Fruit fly (Drosophila melanogaster) whole organism, embryonic: ENCODE results near the gene CG17768.

Source experiments
- Aef1 ChIP-seq: fragments of 200-800 bp; sonication (Bioruptor generic); IDR thresholded peaks from 3 replicates; pipeline ENCODE4 v1.3.6; 2022; ENCODE audit warnings: missing biosample characterization, missing genetic modification characterization
- Bdp1 ChIP-seq: fragments of 200-800 bp; sonication (Bioruptor generic); optimal IDR thresholded peaks from 3 replicates; lab custom pipeline; 2016; ENCODE audit warnings: missing biosample characterization, missing genetic modification characterization
- BtbVII ChIP-seq: fragments of 200-800 bp; sonication (Bioruptor generic); optimal IDR thresholded peaks from 3 replicates; lab custom pipeline; 2017; ENCODE audit warnings: missing biosample characterization, mild to moderate bottlenecking, missing genetic modification characterization
- CG10267 ChIP-seq: fragments of 200-800 bp; sonication (Bioruptor generic); optimal IDR thresholded peaks from 2 replicates; lab custom pipeline; 2018; ENCODE audit warnings: missing biosample characterization, mild to moderate bottlenecking, missing genetic modification characterization, moderate library complexity
- CG12104 ChIP-seq: fragments of 200-800 bp; sonication (Bioruptor generic); optimal IDR thresholded peaks from 3 replicates; lab custom pipeline; 2016; ENCODE audit warnings: missing biosample characterization, missing genetic modification characterization
- CG13424 ChIP-seq: fragments of 200-800 bp; sonication (Bioruptor generic); optimal IDR thresholded peaks from 2 replicates; lab custom pipeline; 2019; ENCODE audit warnings: missing biosample characterization, mild to moderate bottlenecking, missing genetic modification characterization, moderate library complexity
- CG14667 ChIP-seq: fragments of 200-800 bp; sonication (Bioruptor generic); IDR thresholded peaks from 2 replicates; pipeline ENCODE4 v1.3.6; 2022; ENCODE audit warnings: missing biosample characterization, missing genetic modification characterization
- CG15696 ChIP-seq: fragments of 200-800 bp; sonication (Bioruptor generic); optimal IDR thresholded peaks from 2 replicates; lab custom pipeline; 2019; ENCODE audit warnings: missing biosample characterization, mild to moderate bottlenecking, missing genetic modification characterization, moderate library complexity
- CG1602 ChIP-seq: fragments of 200-800 bp; sonication (Bioruptor generic); optimal IDR thresholded peaks from 3 replicates; lab custom pipeline; 2016; ENCODE audit warnings: missing biosample characterization, missing genetic modification characterization
- CG16815 ChIP-seq: fragments of 200-800 bp; sonication (Bioruptor generic); optimal IDR thresholded peaks from 3 replicates; lab custom pipeline; 2017; ENCODE audit warnings: missing biosample characterization, mild to moderate bottlenecking, missing genetic modification characterization
- CG17385 ChIP-seq: fragments of 200-800 bp; sonication (Bioruptor generic); optimal IDR thresholded peaks from 3 replicates; lab custom pipeline; 2018; ENCODE audit warnings: missing biosample characterization, mild to moderate bottlenecking, missing genetic modification characterization
- CG17612 ChIP-seq: fragments of 200-800 bp; sonication (Bioruptor generic); IDR thresholded peaks from 2 replicates; pipeline ENCODE4 v1.3.6; 2022; ENCODE audit warnings: missing biosample characterization, missing genetic modification characterization
- CG18011 ChIP-seq: fragments of 200-800 bp; sonication (Bioruptor generic); optimal IDR thresholded peaks from 2 replicates; lab custom pipeline; 2017; ENCODE audit warnings: missing biosample characterization, missing genetic modification characterization, mild to moderate bottlenecking, moderate library complexity, missing genotype
- CG2712 ChIP-seq: fragments of 200-800 bp; optimal IDR thresholded peaks from 3 replicates; lab custom pipeline; 2019; ENCODE audit warnings: missing biosample characterization, mild to moderate bottlenecking, missing genetic modification characterization, moderate library complexity
- CG6272 ChIP-seq: fragments of 200-800 bp; sonication (Bioruptor generic); IDR thresholded peaks from 2 replicates; pipeline ENCODE4 v1.3.6; 2022; ENCODE audit warnings: missing biosample characterization, missing genetic modification characterization
- CG6689 ChIP-seq: fragments of 200-800 bp; sonication (Bioruptor generic); IDR thresholded peaks from 2 replicates; pipeline ENCODE4 v1.3.6; 2022; ENCODE audit warnings: missing biosample characterization, missing genetic modification characterization
- CG7786 ChIP-seq: fragments of 200-800 bp; sonication (Bioruptor generic); optimal IDR thresholded peaks from 2 replicates; lab custom pipeline; 2016; ENCODE audit warnings: missing biosample characterization, missing genetic modification characterization
- Dad ChIP-seq: fragments of 200-800 bp; sonication (Bioruptor generic); optimal IDR thresholded peaks from 3 replicates; lab custom pipeline; 2016; ENCODE audit warnings: missing biosample characterization, missing genetic modification characterization
- Deaf1 ChIP-seq: fragments of 200-800 bp; optimal IDR thresholded peaks from 3 replicates; lab custom pipeline; 2019; ENCODE audit warnings: missing biosample characterization, mild to moderate bottlenecking, missing genetic modification characterization, moderate library complexity
- Dfd ChIP-seq, 2 experiments: fragments of >200 bp; optimal IDR thresholded peaks; 2 replicates each; lab custom pipeline; 2017; ENCODE audit warnings: missing biosample characterization in 2 of 2, missing genetic modification characterization in 2 of 2
- Doc3 ChIP-seq: fragments of 200-800 bp; sonication (Bioruptor generic); IDR thresholded peaks from 3 replicates; pipeline ENCODE4 v1.3.6; 2022; ENCODE audit warnings: missing biosample characterization, missing genetic modification characterization; ENCODE audit not compliant: partially characterized antibody
- HLH54F ChIP-seq: fragments of 200-800 bp; sonication (Bioruptor generic); optimal IDR thresholded peaks from 3 replicates; lab custom pipeline; 2016; ENCODE audit warnings: missing biosample characterization, missing genetic modification characterization
- HmgD ChIP-seq: fragments of 200-800 bp; sonication (Bioruptor generic); optimal IDR thresholded peaks from 3 replicates; lab custom pipeline; 2016; ENCODE audit warnings: missing biosample characterization, missing genetic modification characterization
- Hmx ChIP-seq: fragments of 200-800 bp; sonication (Bioruptor generic); optimal IDR thresholded peaks from 2 replicates; lab custom pipeline; 2016; ENCODE audit warnings: missing biosample characterization, missing genetic modification characterization
- Hr3 ChIP-seq: fragments of 200-800 bp; sonication (Bioruptor generic); optimal IDR thresholded peaks from 3 replicates; lab custom pipeline; 2016; ENCODE audit warnings: missing biosample characterization, missing genetic modification characterization
- Hr51 ChIP-seq, 2 experiments: fragments of 200-800 bp; sonication (Bioruptor generic); optimal IDR thresholded peaks; 2 replicates in 1 of 2; 3 replicates in 1 of 2; lab custom pipeline; 2016 to 2018; ENCODE audit warnings: missing biosample characterization in 2 of 2, missing genetic modification characterization in 2 of 2, mild to moderate bottlenecking in 1 of 2, moderate library complexity in 1 of 2
- Jarid2 ChIP-seq: fragments of 200-800 bp; sonication (Bioruptor generic); optimal IDR thresholded peaks from 3 replicates; lab custom pipeline; 2017; ENCODE audit warnings: mild to moderate bottlenecking, missing biosample characterization, missing genetic modification reagents, missing genetic modification characterization
- Meics ChIP-seq: fragments of 200-800 bp; sonication (Bioruptor generic); optimal IDR thresholded peaks from 2 replicates; lab custom pipeline; 2017; ENCODE audit warnings: missing biosample characterization, mild to moderate bottlenecking, missing genetic modification characterization
- Myb ChIP-seq: fragments of 200-800 bp; sonication (Bioruptor generic); optimal IDR thresholded peaks from 2 replicates; lab custom pipeline; 2016; ENCODE audit warnings: missing biosample characterization, missing genetic modification characterization
- Opbp ChIP-seq: fragments of 200-800 bp; sonication (Bioruptor generic); IDR thresholded peaks from 3 replicates; pipeline ENCODE4 v1.3.6; 2022; ENCODE audit warnings: missing biosample characterization, missing genetic modification characterization; ENCODE audit not compliant: partially characterized antibody
- Pdp1 ChIP-seq, 2 experiments: fragments of 200-800 bp; sonication (Bioruptor generic); optimal IDR thresholded peaks; 3 replicates each; lab custom pipeline; 2016; ENCODE audit warnings: missing biosample characterization in 2 of 2, missing genetic modification characterization in 2 of 2, mild to moderate bottlenecking in 1 of 2, moderate library complexity in 1 of 2
- Trl ChIP-seq, 3 experiments: fragments of >200 bp in 2 of 3; fragments of 200-800 bp in 1 of 3; sonication (Bioruptor generic) in 1 of 3; optimal IDR thresholded peaks; 2 replicates in 1 of 3; 3 replicates in 2 of 3; lab custom pipeline; 2016 to 2017; ENCODE audit warnings: missing biosample characterization in 1 of 3, missing genetic modification characterization in 1 of 3
- Xrp1 ChIP-seq: fragments of 200-800 bp; sonication (Bioruptor generic); IDR thresholded peaks from 2 replicates; pipeline ENCODE4 v1.3.6; 2022; ENCODE audit warnings: missing biosample characterization, missing genetic modification characterization
- ase ChIP-seq: fragments of 200-800 bp; sonication (Bioruptor generic); IDR thresholded peaks from 3 replicates; pipeline ENCODE4 v1.3.6; 2022; ENCODE audit warnings: missing biosample characterization, missing genetic modification characterization
- br ChIP-seq: fragments of >200 bp; optimal IDR thresholded peaks from 2 replicates; lab custom pipeline; 2017
- caup ChIP-seq: fragments of 200-800 bp; sonication (Bioruptor generic); optimal IDR thresholded peaks from 3 replicates; lab custom pipeline; 2017; ENCODE audit warnings: missing biosample characterization, mild to moderate bottlenecking, missing genetic modification characterization, moderate library complexity; ENCODE audit not compliant: severe bottlenecking
- cg ChIP-seq: fragments of 200-800 bp; sonication (Bioruptor generic); optimal IDR thresholded peaks from 3 replicates; lab custom pipeline; 2019; ENCODE audit warnings: missing biosample characterization, mild to moderate bottlenecking, missing genetic modification characterization, moderate library complexity
- corto ChIP-seq: fragments of 200-800 bp; sonication (Bioruptor generic); optimal IDR thresholded peaks from 2 replicates; lab custom pipeline; 2016; ENCODE audit warnings: missing biosample characterization, mild to moderate bottlenecking, missing genetic modification characterization, moderate library complexity
- ems ChIP-seq: fragments of 200-800 bp; sonication (Bioruptor generic); optimal IDR thresholded peaks from 3 replicates; lab custom pipeline; 2016; ENCODE audit warnings: missing biosample characterization, missing genetic modification characterization
- ewg ChIP-seq: fragments of 200-800 bp; sonication (Bioruptor generic); optimal IDR thresholded peaks from 3 replicates; lab custom pipeline; 2017; ENCODE audit warnings: mild to moderate bottlenecking, missing biosample characterization, missing genetic modification reagents, missing genetic modification characterization
- fru ChIP-seq: fragments of >200 bp; optimal IDR thresholded peaks from 2 replicates; lab custom pipeline; 2017
- gce ChIP-seq: fragments of 200-800 bp; sonication (Bioruptor generic); IDR thresholded peaks from 3 replicates; pipeline ENCODE4 v1.3.6; 2022; ENCODE audit warnings: missing biosample characterization, missing genetic modification characterization
- grau ChIP-seq: fragments of 200-800 bp; optimal IDR thresholded peaks from 3 replicates; lab custom pipeline; 2019; ENCODE audit warnings: missing biosample characterization, mild to moderate bottlenecking, missing genetic modification characterization, moderate library complexity
- gt ChIP-seq: fragments of 200-800 bp; sonication (Bioruptor generic); IDR thresholded peaks from 2 replicates; pipeline ENCODE4 v1.3.6; 2022; ENCODE audit warnings: missing biosample characterization, missing genetic modification characterization
- hb ChIP-seq: fragments of 200-800 bp; sonication (Bioruptor generic); IDR thresholded peaks from 3 replicates; pipeline ENCODE4 v1.3.6; 2022; ENCODE audit warnings: missing biosample characterization, missing genetic modification characterization; ENCODE audit not compliant: partially characterized antibody
- mirr ChIP-seq: fragments of 200-800 bp; sonication (Bioruptor generic); optimal IDR thresholded peaks from 3 replicates; lab custom pipeline; 2018; ENCODE audit warnings: missing biosample characterization, mild to moderate bottlenecking, missing genetic modification characterization
- sima ChIP-seq: fragments of 200-800 bp; sonication (Bioruptor generic); optimal IDR thresholded peaks from 2 replicates; lab custom pipeline; 2016; ENCODE audit warnings: missing biosample characterization, missing genetic modification characterization
- tgo ChIP-seq: fragments of 200-800 bp; sonication (Bioruptor generic); IDR thresholded peaks from 3 replicates; pipeline ENCODE4 v1.3.6; 2022; ENCODE audit warnings: missing biosample characterization, missing genetic modification characterization
- tll ChIP-seq, 2 experiments: fragments of 200-800 bp in 1 of 2; fragments of >200 bp in 1 of 2; sonication (Bioruptor generic) in 1 of 2; optimal IDR thresholded peaks; 2 replicates each; lab custom pipeline; 2017 to 2019; ENCODE audit warnings: missing biosample characterization in 2 of 2, missing genetic modification characterization in 2 of 2, mild to moderate bottlenecking in 1 of 2, moderate library complexity in 1 of 2
- vvl ChIP-seq: fragments of 200-800 bp; sonication (Bioruptor generic); IDR thresholded peaks from 2 replicates; pipeline ENCODE4 v1.3.6; 2022; ENCODE audit warnings: missing biosample characterization, missing genetic modification characterization

Gene CG17768

DNA sequence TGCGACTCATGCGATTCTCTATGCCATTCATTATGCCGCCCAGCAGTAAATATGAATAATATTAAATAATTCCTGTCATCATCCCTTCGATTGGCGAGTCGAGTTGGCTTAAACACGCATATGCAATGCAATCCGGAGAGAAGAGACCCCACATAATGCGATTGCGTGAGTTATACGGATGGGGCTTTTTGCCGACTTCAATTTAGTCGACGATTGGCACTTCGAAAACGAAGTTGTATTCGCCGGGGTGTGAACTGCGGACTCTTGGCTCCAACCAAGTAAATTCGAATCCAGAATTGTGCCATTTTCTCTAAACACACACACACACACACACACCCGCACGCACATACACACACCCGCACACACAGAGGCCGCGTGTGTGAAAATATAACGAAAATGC lies 28.7 kb downstream of the CG17768 start:
- TF ChIP-seq tll (GFP tag; optimal IDR thresholded peaks at IDR 0.05; lab: Kevin White, UChicago): no peak
- TF ChIP-seq hb (GFP tag; lab: Robert Waterston, UW): no peak
- no peak for TF ChIP-seq Trl (optimal IDR thresholded peaks at IDR 0.05; lab: Kevin White, UChicago)
- TF ChIP-seq Trl (GFP tag; optimal IDR thresholded peaks at IDR 0.05; lab: Kevin White, UChicago): peak; percentile 1
- TF ChIP-seq Opbp: no peak
- no peak for TF ChIP-seq Aef1
- no peak for TF ChIP-seq Dad (GFP tag; lab: Kevin White, UChicago)
- no peak for TF ChIP-seq Myb (GFP tag; lab: Kevin White, UChicago)
- TF ChIP-seq CG6272 (GFP tag; lab: Robert Waterston, UW): no peak
- TF ChIP-seq caup (GFP tag; lab: Kevin White, UChicago): no peak
- no peak for TF ChIP-seq Jarid2
- no peak for TF ChIP-seq Doc3 (GFP tag; lab: Robert Waterston, UW)
- TF ChIP-seq ewg (GFP tag; lab: Kevin White, UChicago): peak; percentile 90
- no peak for TF ChIP-seq Hr51 (GFP tag; optimal IDR thresholded peaks at IDR 0.05; lab: Kevin White, UChicago)
- TF ChIP-seq Hmx (GFP tag; lab: Kevin White, UChicago): no peak
- TF ChIP-seq mirr: no peak
- no peak for TF ChIP-seq CG14667 (GFP tag; lab: Robert Waterston, UW)
- no peak for TF ChIP-seq Bdp1 (GFP tag; lab: Kevin White, UChicago)
- peak; percentile 65 for TF ChIP-seq cg
- no peak for TF ChIP-seq CG17385 (GFP tag; lab: Kevin White, UChicago)
- TF ChIP-seq HmgD (GFP tag; lab: Kevin White, UChicago): no peak
- peak in 1 of 2 experiments; percentile 8 for TF ChIP-seq Dfd (GFP tag; optimal IDR thresholded peaks at IDR 0.05; lab: Kevin White, UChicago)
- TF ChIP-seq vvl: no peak
- TF ChIP-seq Xrp1 (GFP tag; lab: Robert Waterston, UW): no peak
- no peak for TF ChIP-seq gt (GFP tag; lab: Robert Waterston, UW)
- TF ChIP-seq CG1602 (GFP tag; lab: Kevin White, UChicago): no peak
- TF ChIP-seq Deaf1 (tag; lab: Kevin White, UChicago): peak; percentile 83
- no peak for TF ChIP-seq CG7786 (GFP tag; lab: Kevin White, UChicago)
- no peak for TF ChIP-seq CG10267 (tag; lab: Kevin White, UChicago)
- TF ChIP-seq ems (GFP tag; lab: Kevin White, UChicago): no peak
- TF ChIP-seq Hr3: no peak
- TF ChIP-seq fru (lab: Kevin White, UChicago): no peak
- TF ChIP-seq Pdp1 (GFP tag; optimal IDR thresholded peaks at IDR 0.05; lab: Kevin White, UChicago): peak in 1 of 2 experiments; percentile 40
- no peak for TF ChIP-seq CG18011 (GFP tag; lab: Kevin White, UChicago)
- no peak for TF ChIP-seq corto (GFP tag; lab: Kevin White, UChicago)
- no peak for TF ChIP-seq HLH54F (GFP tag; lab: Kevin White, UChicago)
- TF ChIP-seq gce (GFP tag; lab: Robert Waterston, UW): no peak
- no peak for TF ChIP-seq ase (GFP tag; lab: Robert Waterston, UW)
- no peak for TF ChIP-seq tgo (GFP tag; lab: Robert Waterston, UW)
- TF ChIP-seq Meics (GFP tag; lab: Kevin White, UChicago): no peak
- no peak for TF ChIP-seq CG16815 (GFP tag; lab: Kevin White, UChicago)
- TF ChIP-seq sima (GFP tag; lab: Kevin White, UChicago): no peak
- no peak for TF ChIP-seq CG2712 (tag; lab: Kevin White, UChicago)
- TF ChIP-seq CG17612 (GFP tag; lab: Robert Waterston, UW): no peak
- TF ChIP-seq CG15696 (tag; lab: Kevin White, UChicago): no peak
- TF ChIP-seq CG13424 (tag; lab: Kevin White, UChicago): no peak
- no peak for TF ChIP-seq grau (tag; lab: Kevin White, UChicago)
- TF ChIP-seq CG12104 (GFP tag; lab: Kevin White, UChicago): no peak
- no peak for TF ChIP-seq CG6689 (GFP tag; lab: Robert Waterston, UW)
- TF ChIP-seq BtbVII: no peak
- no peak for TF ChIP-seq br (lab: Kevin White, UChicago)
